Worm (Caenorhabditis elegans) whole organism, L2 larva: ENCODE measurements around the gene R05A10.3.

Source experiments
- ama-1 ChIP-seq: fragments of 150-350 bp; optimal IDR thresholded peaks from 2 replicates; lab custom pipeline; 2018; ENCODE audit warnings: inconsistent platforms
- lsy-2 ChIP-seq, 2 experiments: fragments of 150-350 bp in 1 of 2; sonication (generic microtip) in 1 of 2; optimal IDR thresholded peaks; 2 replicates each; lab custom pipeline; 2014 to 2017; ENCODE audit warnings: missing biosample characterization in 2 of 2, missing genetic modification characterization in 2 of 2
- unc-55 ChIP-seq: fragments of 150-350 bp; sonication (generic microtip); optimal IDR thresholded peaks from 3 replicates; lab custom pipeline; 2014; ENCODE audit warnings: missing biosample characterization, missing genetic modification reagents, missing genetic modification characterization

DNA sequence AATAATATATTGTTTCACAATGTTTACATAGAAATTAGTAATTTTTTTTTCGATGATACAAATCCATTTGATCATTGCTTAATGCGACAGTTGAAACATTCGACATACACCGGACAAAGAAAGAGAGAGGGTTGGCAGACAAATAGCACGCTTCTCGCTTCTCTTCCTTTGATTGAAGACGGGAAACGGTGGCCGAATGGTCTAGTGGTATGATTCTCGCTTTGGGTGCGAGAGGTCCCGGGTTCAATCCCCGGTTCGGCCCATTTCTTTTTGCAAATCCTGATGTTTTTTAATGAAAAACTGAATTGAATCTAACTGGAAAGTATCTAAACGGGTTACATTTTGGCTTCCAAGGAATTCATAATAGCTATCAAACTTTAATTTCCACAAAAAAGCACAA, 48.6 kb upstream of the R05A10.3 start:
- no peak for TF ChIP-seq ama-1 (lab: Kevin White, UChicago)
- TF ChIP-seq lsy-2 (tag; optimal IDR thresholded peaks at IDR 0.05; lab: Kevin White, UChicago) = no peak
- peak; percentile 43 for TF ChIP-seq unc-55 (GFP tag; lab: Kevin White, UChicago)
